Worm (Caenorhabditis elegans) whole organism, L4 larva: ENCODE results near the gene B0507.4.

Experiments used
- T20F7.1 ChIP-seq: fragments of 200-800 bp; sonication (Bioruptor generic); optimal IDR thresholded peaks from 2 replicates; lab custom pipeline; 2018; ENCODE audit warnings: mild to moderate bottlenecking, missing genetic modification characterization, missing compliant biosample characterization
- T26A8.4 ChIP-seq: fragments of 200-800 bp; sonication (Bioruptor generic); IDR thresholded peaks from 2 replicates; pipeline ENCODE4 v1.3.6; 2022; ENCODE audit warnings: missing genetic modification characterization, missing compliant biosample characterization
- aha-1 ChIP-seq: fragments of 150-350 bp; peaks from one replicate; lab custom pipeline; 2014; ENCODE audit warnings: missing biosample characterization, missing genetic modification characterization
- arid-1 ChIP-seq: fragments of 200-800 bp; sonication (Bioruptor generic); conservative IDR thresholded peaks from 2 replicates; pipeline ENCODE4 v1.3.6; 2022; ENCODE audit warnings: missing genetic modification reagents, missing genetic modification characterization, missing compliant biosample characterization
- ces-1 ChIP-seq: fragments of 150-350 bp; sonication (generic microtip); optimal IDR thresholded peaks from 4 replicates; lab custom pipeline; 2014; ENCODE audit warnings: missing biosample characterization, missing genetic modification reagents, missing genetic modification characterization
- cey-2 ChIP-seq: sonication (generic microtip); optimal IDR thresholded peaks from 3 replicates; lab custom pipeline; 2017; ENCODE audit warnings: missing genetic modification characterization, mild to moderate bottlenecking, missing compliant biosample characterization, antibody characterized with exemption, borderline replicate concordance; ENCODE audit not compliant: insufficient read depth
- daf-12 ChIP-seq: fragments of 150-350 bp; optimal IDR thresholded peaks from 2 replicates; lab custom pipeline; 2014; ENCODE audit warnings: missing biosample characterization, missing genetic modification reagents, missing genetic modification characterization
- daf-16 ChIP-seq, 3 experiments: sonication (generic microtip); optimal IDR thresholded peaks; 2 replicates each; lab custom pipeline; 2016 to 2017; ENCODE audit warnings: missing genetic modification characterization in 3 of 3, missing genetic modification reagents in 3 of 3, mild to moderate bottlenecking in 2 of 3, missing compliant biosample characterization in 2 of 3, missing biosample characterization in 1 of 3, moderate library complexity in 1 of 3
- dmd-6 ChIP-seq: fragments of 200-800 bp; sonication (Bioruptor generic); IDR thresholded peaks from 2 replicates; pipeline ENCODE4 v1.3.6; 2022; ENCODE audit warnings: missing genetic modification reagents, missing genetic modification characterization, missing compliant biosample characterization
- dve-1 ChIP-seq: sonication (generic microtip); optimal IDR thresholded peaks from 2 replicates; lab custom pipeline; 2017; ENCODE audit warnings: antibody characterized with exemption, mild to moderate bottlenecking, missing genetic modification characterization, missing compliant biosample characterization; ENCODE audit not compliant: insufficient read depth
- gei-8 ChIP-seq: fragments of 200-800 bp; sonication (Bioruptor generic); optimal IDR thresholded peaks from 2 replicates; lab custom pipeline; 2018; ENCODE audit warnings: mild to moderate bottlenecking, missing genetic modification characterization, missing compliant biosample characterization
- hlh-11 ChIP-seq: fragments of 200-800 bp; sonication (Bioruptor generic); optimal IDR thresholded peaks from 2 replicates; lab custom pipeline; 2018; ENCODE audit warnings: mild to moderate bottlenecking, missing genetic modification characterization, missing compliant biosample characterization
- hlh-30 ChIP-seq: sonication (generic microtip); optimal IDR thresholded peaks from 2 replicates; lab custom pipeline; 2017; ENCODE audit warnings: antibody characterized with exemption, mild to moderate bottlenecking, missing genetic modification characterization, missing compliant biosample characterization; ENCODE audit not compliant: insufficient read depth
- hmg-1.1 ChIP-seq: fragments of 200-800 bp; sonication (Bioruptor generic); IDR thresholded peaks from 2 replicates; pipeline ENCODE4 v1.3.6; 2022; ENCODE audit warnings: missing genetic modification reagents, missing genetic modification characterization, missing compliant biosample characterization
- lim-7 ChIP-seq: fragments of 200-800 bp; sonication (Bioruptor generic); IDR thresholded peaks from 2 replicates; pipeline ENCODE4 v1.3.6; 2022; ENCODE audit warnings: missing genetic modification characterization, missing compliant biosample characterization
- lin-1 ChIP-seq: fragments of 200-800 bp; sonication (Bioruptor generic); IDR thresholded peaks from 2 replicates; pipeline ENCODE4 v1.3.6; 2022; ENCODE audit warnings: missing genetic modification reagents, missing genetic modification characterization, missing compliant biosample characterization
- lin-38 ChIP-seq: fragments of 200-800 bp; sonication (Bioruptor generic); IDR thresholded peaks from 2 replicates; pipeline ENCODE4 v1.3.6; 2022; ENCODE audit warnings: missing genetic modification reagents, missing genetic modification characterization, missing compliant biosample characterization
- lin-39 ChIP-seq: fragments of 150-350 bp; optimal IDR thresholded peaks from 2 replicates; lab custom pipeline; 2014; ENCODE audit warnings: missing biosample characterization, missing genetic modification reagents, missing genetic modification characterization
- mdl-1 ChIP-seq, 2 experiments: fragments of 150-350 bp in 1 of 2; sonication (generic microtip) in 1 of 2; optimal IDR thresholded peaks; 2 replicates each; lab custom pipeline; 2014 to 2017; ENCODE audit warnings: missing biosample characterization in 2 of 2, missing genetic modification characterization in 2 of 2
- mdt-29 ChIP-seq: fragments of 200-800 bp; sonication (Bioruptor generic); IDR thresholded peaks from 2 replicates; pipeline ENCODE4 v1.3.6; 2022; ENCODE audit warnings: missing genetic modification reagents, missing genetic modification characterization, missing compliant biosample characterization
- mxl-3 ChIP-seq: fragments of 200-800 bp; sonication (Bioruptor generic); optimal IDR thresholded peaks from 2 replicates; lab custom pipeline; 2018; ENCODE audit warnings: mild to moderate bottlenecking, missing genetic modification characterization, missing compliant biosample characterization
- nhr-102 ChIP-seq: sonication (generic microtip); optimal IDR thresholded peaks from 2 replicates; lab custom pipeline; 2016; ENCODE audit warnings: mild to moderate bottlenecking, missing genetic modification characterization, moderate library complexity, missing compliant biosample characterization
- nhr-11 ChIP-seq: fragments of 150-350 bp; optimal IDR thresholded peaks from 2 replicates; lab custom pipeline; 2014; ENCODE audit warnings: missing biosample characterization, missing genetic modification characterization
- nhr-237 ChIP-seq: sonication (generic microtip); optimal IDR thresholded peaks from 2 replicates; lab custom pipeline; 2017; ENCODE audit warnings: missing biosample characterization, missing genetic modification characterization
- nhr-28 ChIP-seq: fragments of 150-350 bp; optimal IDR thresholded peaks from 2 replicates; lab custom pipeline; 2014; ENCODE audit warnings: missing biosample characterization, missing genetic modification characterization
- nhr-41 ChIP-seq: fragments of 200-800 bp; sonication (Bioruptor generic); IDR thresholded peaks from 2 replicates; pipeline ENCODE4 v1.3.6; 2022; ENCODE audit warnings: missing genetic modification reagents, missing genetic modification characterization, missing compliant biosample characterization
- nhr-42 ChIP-seq: fragments of 200-800 bp; sonication (Bioruptor generic); IDR thresholded peaks from 2 replicates; pipeline ENCODE4 v1.3.6; 2022; ENCODE audit warnings: missing genetic modification characterization, missing compliant biosample characterization
- nhr-48 ChIP-seq: sonication (generic microtip); optimal IDR thresholded peaks from 2 replicates; lab custom pipeline; 2016; ENCODE audit warnings: mild to moderate bottlenecking, missing genetic modification characterization, missing compliant biosample characterization
- nhr-6 ChIP-seq: fragments of 150-350 bp; optimal IDR thresholded peaks from 2 replicates; lab custom pipeline; 2014; ENCODE audit warnings: missing biosample characterization, missing genetic modification characterization
- nhr-77 ChIP-seq: fragments of 150-350 bp; optimal IDR thresholded peaks from 2 replicates; lab custom pipeline; 2014; ENCODE audit warnings: missing biosample characterization, missing genetic modification characterization
- pha-4 ChIP-seq, 2 experiments: fragments of 150-350 bp in 1 of 2; fragments of 200-800 bp in 1 of 2; sonication (Bioruptor generic) in 1 of 2; IDR thresholded peaks in 1 of 2; optimal IDR thresholded peaks in 1 of 2; 2 replicates each; pipeline versions ENCODE4 v1.3.6 to Lab custom; 2014 to 2022; ENCODE audit warnings: missing genetic modification characterization in 2 of 2, missing genetic modification reagents in 2 of 2, missing biosample characterization in 1 of 2, missing compliant biosample characterization in 1 of 2
- php-3 ChIP-seq: fragments of 200-800 bp; sonication (Bioruptor generic); IDR thresholded peaks from 2 replicates; pipeline ENCODE4 v1.3.6; 2022; ENCODE audit warnings: missing genetic modification reagents, missing genetic modification characterization, missing compliant biosample characterization
- pqm-1 ChIP-seq: sonication (generic microtip); optimal IDR thresholded peaks from 2 replicates; lab custom pipeline; 2017; ENCODE audit warnings: missing biosample characterization, missing genetic modification characterization
- rbr-2 ChIP-seq: sonication (generic microtip); optimal IDR thresholded peaks from 2 replicates; lab custom pipeline; 2016; ENCODE audit warnings: missing genotype, missing genetic modification characterization, missing compliant biosample characterization
- saeg-2 ChIP-seq: fragments of 200-800 bp; sonication (Bioruptor generic); IDR thresholded peaks from 2 replicates; pipeline ENCODE4 v1.3.6; 2022; ENCODE audit warnings: missing genetic modification reagents, missing genetic modification characterization, missing compliant biosample characterization
- sdz-12 ChIP-seq: fragments of 200-800 bp; sonication (Bioruptor generic); optimal IDR thresholded peaks from 2 replicates; lab custom pipeline; 2018; ENCODE audit warnings: mild to moderate bottlenecking, missing genetic modification characterization, missing compliant biosample characterization
- snpc-1.2 ChIP-seq: fragments of 200-800 bp; sonication (Bioruptor generic); IDR thresholded peaks from 2 replicates; pipeline ENCODE4 v1.3.6; 2022; ENCODE audit warnings: missing genetic modification reagents, missing genetic modification characterization, missing compliant biosample characterization
- tag-97 ChIP-seq: fragments of 200-800 bp; sonication (Bioruptor generic); IDR thresholded peaks from 2 replicates; pipeline ENCODE4 v1.3.6; 2022; ENCODE audit warnings: missing genetic modification characterization, missing compliant biosample characterization
- tra-1 ChIP-seq: fragments of 200-800 bp; sonication (Bioruptor generic); IDR thresholded peaks from 2 replicates; pipeline ENCODE4 v1.3.6; 2022; ENCODE audit warnings: missing genetic modification reagents, missing genetic modification characterization, missing compliant biosample characterization
- unc-62 ChIP-seq, 3 experiments: fragments of 150-350 bp in 1 of 3; sonication (generic microtip); optimal IDR thresholded peaks in 2 of 3; peaks in 1 of 3; 1 replicate in 1 of 3; 2 replicates in 2 of 3; lab custom pipeline; 2014 to 2017; ENCODE audit warnings: missing biosample characterization in 3 of 3, missing genetic modification characterization in 3 of 3, missing genetic modification reagents in 3 of 3, missing genotype in 1 of 3
- ztf-11 ChIP-seq: fragments of 150-350 bp; optimal IDR thresholded peaks from 2 replicates; lab custom pipeline; 2014; ENCODE audit warnings: missing biosample characterization, missing genetic modification characterization

Gene B0507.4

DNA sequence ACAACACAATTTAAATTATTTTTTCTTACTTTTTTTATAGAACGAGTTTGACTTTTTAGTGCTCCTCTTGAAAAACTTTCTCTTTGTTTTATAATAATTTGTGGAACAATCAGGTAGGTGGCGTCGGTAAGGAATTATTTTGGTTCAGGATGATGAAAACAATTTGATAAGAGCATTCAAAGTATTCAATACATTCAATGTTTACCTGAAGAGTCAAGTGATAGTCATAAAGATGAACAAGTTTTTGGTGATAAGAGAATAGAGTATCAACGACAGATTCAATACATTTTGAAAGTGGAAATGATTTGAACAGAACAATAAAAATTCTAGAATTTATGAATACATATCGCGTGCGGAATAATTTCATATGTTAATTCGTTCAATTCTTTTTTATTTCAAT, 12.7 kb downstream of the B0507.4 start:
- TF ChIP-seq saeg-2: no peak
- peak; percentile 85 for TF ChIP-seq pqm-1
- no peak for TF ChIP-seq nhr-11 (tag; lab: Kevin White, UChicago)
- peak; percentile 79 for TF ChIP-seq php-3 (GFP tag; lab: Robert Waterston, UW)
- TF ChIP-seq lin-1 (GFP tag; lab: Robert Waterston, UW): 0 out of 2 replicates have a peak, but pooled peaks have one; percentile 25
- no peak for TF ChIP-seq hmg-1.1 (GFP tag; lab: Robert Waterston, UW)
- TF ChIP-seq T26A8.4 (GFP tag; lab: Robert Waterston, UW): no peak
- no peak for TF ChIP-seq hlh-11 (tag; lab: Kevin White, UChicago)
- TF ChIP-seq hlh-30: no peak
- no peak for TF ChIP-seq snpc-1.2 (GFP tag; lab: Robert Waterston, UW)
- TF ChIP-seq dve-1 (tag; lab: Kevin White, UChicago): peak; percentile 55
- no peak for TF ChIP-seq arid-1
- no peak for TF ChIP-seq nhr-237 (tag; lab: Kevin White, UChicago)
- no peak for TF ChIP-seq daf-12
- TF ChIP-seq tra-1 (GFP tag; lab: Robert Waterston, UW): peak; percentile 18; the same call in 1 of the 2 replicates
- no peak for TF ChIP-seq lin-39 (tag; lab: Kevin White, UChicago)
- peak; percentile 18; the same call in 1 of the 2 replicates for TF ChIP-seq dmd-6 (GFP tag; lab: Robert Waterston, UW)
- peak; percentile 62 for TF ChIP-seq nhr-28 (tag; lab: Kevin White, UChicago)
- peak; percentile 51 for TF ChIP-seq nhr-77 (tag; lab: Kevin White, UChicago)
- no peak for TF ChIP-seq rbr-2
- no peak for TF ChIP-seq lim-7 (GFP tag; lab: Robert Waterston, UW)
- TF ChIP-seq daf-16 (GFP tag; optimal IDR thresholded peaks at IDR 0.05; lab: Kevin White, UChicago): no peak
- peak; percentile 92 for TF ChIP-seq daf-16 (tag; optimal IDR thresholded peaks at IDR 0.05; lab: Kevin White, UChicago)
- TF ChIP-seq mdt-29 (GFP tag; lab: Robert Waterston, UW): no peak

ce11 chrV:8768481-8768959, 13.8 kb downstream of the B0507.4 start, which contains the start of gene B0507.3:
TSS of gene B0507.3 (plus strand) at chrV:8768909.
- TF ChIP-seq hlh-30: peak; percentile 51
- peak; percentile 77 for TF ChIP-seq nhr-41 (GFP tag; lab: Robert Waterston, UW)
- TF ChIP-seq cey-2 (tag; lab: Kevin White, UChicago): peak; percentile 70
- TF ChIP-seq lin-1 (GFP tag; lab: Robert Waterston, UW): peak; percentile 96
- TF ChIP-seq unc-62 (GFP tag; optimal IDR thresholded peaks at IDR 0.05 in 1 of 2; lab: Kevin White, UChicago): peak; percentile 13 to 25
- TF ChIP-seq unc-62 (tag; optimal IDR thresholded peaks at IDR 0.05; lab: Kevin White, UChicago): no peak
- TF ChIP-seq php-3 (GFP tag; lab: Robert Waterston, UW): peak; percentile 97
- peak; percentile 7 for TF ChIP-seq mxl-3 (GFP tag; lab: Kevin White, UChicago)
- peak; percentile 93 for TF ChIP-seq dve-1 (tag; lab: Kevin White, UChicago)
- no peak for TF ChIP-seq rbr-2
- peak; percentile 85 for TF ChIP-seq nhr-102 (tag; lab: Kevin White, UChicago)
- TF ChIP-seq nhr-48 (tag; lab: Kevin White, UChicago): peak; percentile 55
- TF ChIP-seq nhr-77 (tag; lab: Kevin White, UChicago): peak; percentile 88
- peak; percentile 99 for TF ChIP-seq dmd-6 (GFP tag; lab: Robert Waterston, UW)
- TF ChIP-seq T20F7.1 (GFP tag; lab: Kevin White, UChicago): peak; percentile 29
- peak; percentile 98 for TF ChIP-seq tra-1 (GFP tag; lab: Robert Waterston, UW)
- no peak for TF ChIP-seq lin-38 (GFP tag; lab: Robert Waterston, UW)
- TF ChIP-seq pha-4 (GFP tag; IDR thresholded peaks at IDR 0.05; lab: Robert Waterston, UW): peak; percentile 59; the same call in 1 of the 2 replicates
- TF ChIP-seq pha-4 (tag; optimal IDR thresholded peaks at IDR 0.05; lab: Kevin White, UChicago): no peak
- TF ChIP-seq ztf-11: no peak
- no peak for TF ChIP-seq tag-97 (GFP tag; lab: Robert Waterston, UW)
- TF ChIP-seq mdl-1 (tag; optimal IDR thresholded peaks at IDR 0.05; lab: Kevin White, UChicago): peak in 1 of 2 experiments; percentile 3
- TF ChIP-seq arid-1: no peak
- TF ChIP-seq sdz-12 (GFP tag; lab: Kevin White, UChicago): no peak
- TF ChIP-seq nhr-42 (GFP tag; lab: Robert Waterston, UW): 0 out of 2 replicates have a peak, but pooled peaks have one; percentile 49
- no peak for TF ChIP-seq ces-1
- peak in 1 of 2 experiments; percentile 93 for TF ChIP-seq daf-16 (GFP tag; optimal IDR thresholded peaks at IDR 0.05; lab: Kevin White, UChicago)
- peak; percentile 98 for TF ChIP-seq daf-16 (tag; optimal IDR thresholded peaks at IDR 0.05; lab: Kevin White, UChicago)
- peak; percentile 95 for TF ChIP-seq nhr-28 (tag; lab: Kevin White, UChicago)
- peak; percentile 17 for TF ChIP-seq gei-8 (GFP tag; lab: Kevin White, UChicago)
- peak; percentile 35 for TF ChIP-seq aha-1 (tag; lab: Kevin White, UChicago)
- TF ChIP-seq hlh-11 (tag; lab: Kevin White, UChicago): peak; percentile 94
- TF ChIP-seq pqm-1: peak; percentile 100
- TF ChIP-seq nhr-6 (tag; lab: Kevin White, UChicago): peak; percentile 65
